Fruit fly (Drosophila melanogaster) whole organism, pupa: ENCODE data around the gene Srrm1.
A peak's percentile ranks its signal among the peaks of the same experiment; 100 is the strongest.

Experiments used
- CG10348 ChIP-seq: fragments of 200-800 bp; sonication (Bioruptor generic); IDR thresholded peaks from 2 replicates; pipeline ENCODE4 v1.3.6; 2022; ENCODE audit warnings: missing biosample characterization, missing genetic modification characterization
- CG12605 ChIP-seq: fragments of 200-800 bp; sonication (Bioruptor generic); IDR thresholded peaks from 2 replicates; pipeline ENCODE4 v1.3.6; 2022; ENCODE audit warnings: missing biosample characterization, missing genetic modification characterization
- CG13204 ChIP-seq: fragments of 200-800 bp; sonication (Bioruptor generic); optimal IDR thresholded peaks from 2 replicates; lab custom pipeline; 2018; ENCODE audit warnings: missing biosample characterization, mild to moderate bottlenecking, missing genetic modification characterization, moderate library complexity
- CG14655 ChIP-seq: fragments of 200-800 bp; sonication (Bioruptor generic); optimal IDR thresholded peaks from 3 replicates; lab custom pipeline; 2017; ENCODE audit warnings: mild to moderate bottlenecking, missing biosample characterization, missing genetic modification reagents, missing genetic modification characterization
- CG15710 ChIP-seq: fragments of 200-800 bp; sonication (Bioruptor generic); optimal IDR thresholded peaks from 2 replicates; lab custom pipeline; 2018; ENCODE audit warnings: missing biosample characterization, mild to moderate bottlenecking, missing genetic modification characterization, moderate library complexity
- CG17806 ChIP-seq: fragments of 200-800 bp; sonication (Bioruptor generic); optimal IDR thresholded peaks from 2 replicates; lab custom pipeline; 2018; ENCODE audit warnings: missing biosample characterization, mild to moderate bottlenecking, missing genetic modification characterization, moderate library complexity
- CG32121 ChIP-seq: fragments of 200-800 bp; sonication (Bioruptor generic); IDR thresholded peaks from 2 replicates; pipeline ENCODE4 v1.3.6; 2022; ENCODE audit warnings: missing biosample characterization, missing genetic modification characterization
- CG34367 ChIP-seq: fragments of 200-800 bp; sonication (Bioruptor generic); optimal IDR thresholded peaks from 2 replicates; lab custom pipeline; 2018; ENCODE audit warnings: missing biosample characterization, mild to moderate bottlenecking, missing genetic modification characterization
- CG4496 ChIP-seq: fragments of 200-800 bp; sonication (Bioruptor generic); IDR thresholded peaks from 3 replicates; pipeline ENCODE4 v1.3.6; 2022; ENCODE audit warnings: missing biosample characterization, missing genetic modification characterization
- CG8159 ChIP-seq: fragments of 200-800 bp; sonication (Bioruptor generic); optimal IDR thresholded peaks from 3 replicates; lab custom pipeline; 2018; ENCODE audit warnings: missing biosample characterization, mild to moderate bottlenecking, missing genetic modification characterization, moderate library complexity
- CG8301 ChIP-seq: fragments of 200-800 bp; sonication (Bioruptor generic); optimal IDR thresholded peaks from 2 replicates; lab custom pipeline; 2018; ENCODE audit warnings: missing biosample characterization, mild to moderate bottlenecking, missing genetic modification characterization
- CG9948 ChIP-seq: fragments of 200-800 bp; sonication (Bioruptor generic); optimal IDR thresholded peaks from 2 replicates; lab custom pipeline; 2018; ENCODE audit warnings: missing biosample characterization, mild to moderate bottlenecking, missing genetic modification characterization, moderate library complexity
- D1 ChIP-seq: fragments of 200-800 bp; sonication (Bioruptor generic); optimal IDR thresholded peaks from 2 replicates; lab custom pipeline; 2018; ENCODE audit warnings: missing biosample characterization, mild to moderate bottlenecking, missing genetic modification characterization, moderate library complexity
- EcR ChIP-seq: fragments of 200-800 bp; sonication (Bioruptor generic); optimal IDR thresholded peaks from 3 replicates; lab custom pipeline; 2019; ENCODE audit warnings: missing biosample characterization, missing genetic modification characterization, mild to moderate bottlenecking, moderate library complexity, missing genetic modification reagents
- Ets98B ChIP-seq: fragments of 200-800 bp; sonication (Bioruptor generic); IDR thresholded peaks from 2 replicates; pipeline ENCODE4 v1.3.6; 2022; ENCODE audit warnings: missing biosample characterization, missing genetic modification characterization
- Pif1A ChIP-seq: fragments of 200-800 bp; sonication (Bioruptor generic); optimal IDR thresholded peaks from 3 replicates; lab custom pipeline; 2016; ENCODE audit warnings: missing biosample characterization, missing genetic modification characterization
- Pif1B ChIP-seq: fragments of 200-800 bp; sonication (Bioruptor generic); optimal IDR thresholded peaks from 3 replicates; lab custom pipeline; 2016; ENCODE audit warnings: missing biosample characterization, missing genetic modification characterization
- Snoo ChIP-seq: fragments of 200-800 bp; sonication (Bioruptor generic); optimal IDR thresholded peaks from 3 replicates; lab custom pipeline; 2017; ENCODE audit warnings: missing biosample characterization, mild to moderate bottlenecking, missing genetic modification characterization, inconsistent platforms
- fd96Ca ChIP-seq: fragments of 200-800 bp; sonication (Bioruptor generic); IDR thresholded peaks from 3 replicates; pipeline ENCODE4 v1.3.6; 2022; ENCODE audit warnings: missing biosample characterization, missing genetic modification characterization
- gl ChIP-seq: fragments of 200-800 bp; sonication (Bioruptor generic); optimal IDR thresholded peaks from 2 replicates; lab custom pipeline; 2018; ENCODE audit warnings: missing biosample characterization, mild to moderate bottlenecking, missing genetic modification characterization
- rn ChIP-seq: fragments of 200-800 bp; sonication (Bioruptor generic); IDR thresholded peaks from 2 replicates; pipeline ENCODE4 v1.3.6; 2022; ENCODE audit warnings: missing biosample characterization, missing genetic modification characterization

Gene Srrm1

dm6 chr3L:13015823-13016465, 20.7 kb upstream of the Srrm1 start, which contains the start of gene CG11267:
Gene CG11267, plus strand, starts transcription at chr3L:13016050.
- TF ChIP-seq rn (GFP tag; lab: Robert Waterston, UW) (peak; percentile 86), CG13204 (GFP tag; lab: Kevin White, UChicago) (no peak), CG4496 (GFP tag; lab: Robert Waterston, UW) (peak; percentile 96), Pif1B (GFP tag; lab: Kevin White, UChicago) (peak; percentile 73), CG10348 (peak; percentile 76), fd96Ca (GFP tag; lab: Robert Waterston, UW) (peak; percentile 55; the same call in 2 of the 3 replicates), gl (tag; lab: Kevin White, UChicago) (peak; percentile 69), D1 (tag; lab: Kevin White, UChicago) (peak; percentile 56), CG34367 (tag; lab: Kevin White, UChicago) (peak; percentile 79), Snoo (tag; lab: Kevin White, UChicago) (peak; percentile 77), Ets98B (GFP tag; lab: Robert Waterston, UW) (peak; percentile 94), Pif1A (GFP tag; lab: Kevin White, UChicago) (peak; percentile 84), CG32121 (GFP tag; lab: Robert Waterston, UW) (peak; percentile 84), CG8159 (peak; percentile 89), CG8301 (peak; percentile 88), CG14655 (GFP tag; lab: Kevin White, UChicago) (peak; percentile 90), CG12605 (GFP tag; lab: Robert Waterston, UW) (peak; percentile 84), EcR (GFP tag; lab: Kevin White, UChicago) (peak; percentile 82), CG15710 (tag; lab: Kevin White, UChicago) (peak; percentile 79), CG17806 (tag; lab: Kevin White, UChicago) (peak; percentile 88), CG9948 (tag; lab: Kevin White, UChicago) (peak; percentile 83)

dm6 chr3L:13017803-13018324, 18.8 kb upstream of the Srrm1 start, which contains the start of the genes mRpL20 and Icmt:
Gene mRpL20, minus strand, starts transcription at chr3L:13017867.
Gene Icmt, plus strand, starts transcription at chr3L:13018266.
- TF ChIP-seq CG15710 (tag; lab: Kevin White, UChicago) (peak; percentile 98), CG12605 (GFP tag; lab: Robert Waterston, UW) (peak; percentile 97), fd96Ca (GFP tag; lab: Robert Waterston, UW) (peak; percentile 66; the same call in 1 of the 3 replicates), CG34367 (tag; lab: Kevin White, UChicago) (peak; percentile 93), CG17806 (tag; lab: Kevin White, UChicago) (peak; percentile 87), CG9948 (tag; lab: Kevin White, UChicago) (peak; percentile 88), CG8301 (peak; percentile 83), CG10348 (peak; percentile 82), EcR (GFP tag; lab: Kevin White, UChicago) (peak; percentile 38), rn (GFP tag; lab: Robert Waterston, UW) (peak; percentile 90), Snoo (tag; lab: Kevin White, UChicago) (peak; percentile 97), CG8159 (peak; percentile 90), Ets98B (GFP tag; lab: Robert Waterston, UW) (peak; percentile 94), CG14655 (GFP tag; lab: Kevin White, UChicago) (peak; percentile 88), gl (tag; lab: Kevin White, UChicago) (peak; percentile 41), CG32121 (GFP tag; lab: Robert Waterston, UW) (peak; percentile 98), D1 (tag; lab: Kevin White, UChicago) (peak; percentile 72), CG4496 (GFP tag; lab: Robert Waterston, UW) (peak; percentile 98), Pif1A (GFP tag; lab: Kevin White, UChicago) (peak; percentile 82), CG13204 (GFP tag; lab: Kevin White, UChicago) (peak; percentile 74), Pif1B (GFP tag; lab: Kevin White, UChicago) (peak; percentile 82)

DNA sequence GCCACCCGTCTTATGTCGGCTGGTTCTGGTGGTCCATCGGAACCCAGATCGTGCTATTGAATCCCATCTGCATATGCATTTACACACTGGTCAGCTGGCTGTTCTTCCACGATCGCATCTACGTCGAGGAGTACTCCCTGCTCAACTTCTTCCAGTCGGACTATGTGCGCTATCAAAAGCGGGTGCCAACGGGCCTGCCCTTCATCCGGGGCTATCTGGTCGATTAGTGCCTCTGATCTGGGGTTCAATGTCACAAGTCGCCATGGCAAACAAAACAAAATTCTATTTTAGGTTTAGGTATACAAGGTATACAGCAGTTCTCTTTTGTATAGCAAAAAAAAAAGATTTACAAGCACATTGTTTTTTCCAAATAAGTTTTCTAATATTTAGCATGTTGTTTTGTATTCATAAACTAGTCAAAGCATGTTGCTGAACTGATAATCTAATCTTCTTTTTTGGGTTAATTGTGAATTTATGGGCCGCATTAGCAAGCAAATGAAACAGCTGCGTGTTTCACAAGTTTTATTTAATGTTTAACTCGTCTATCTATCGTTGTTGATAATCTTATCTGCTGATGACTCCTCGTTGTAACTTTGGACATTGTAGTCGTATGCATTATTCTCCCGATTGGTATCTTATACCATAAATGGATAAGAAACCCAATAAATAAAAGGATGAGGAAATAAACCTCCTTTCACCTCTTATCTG, 17.2 kb upstream of the Srrm1 start:
- no peak for TF ChIP-seq rn (GFP tag; lab: Robert Waterston, UW)
- no peak for TF ChIP-seq CG9948 (tag; lab: Kevin White, UChicago)
- no peak for TF ChIP-seq EcR (GFP tag; lab: Kevin White, UChicago)
- TF ChIP-seq CG8301 = no peak
- no peak for TF ChIP-seq gl (tag; lab: Kevin White, UChicago)
- TF ChIP-seq CG15710 (tag; lab: Kevin White, UChicago) = no peak
- TF ChIP-seq CG4496 (GFP tag; lab: Robert Waterston, UW) = no peak
- TF ChIP-seq CG8159 = no peak
- TF ChIP-seq Ets98B (GFP tag; lab: Robert Waterston, UW) = no peak
- no peak for TF ChIP-seq CG13204 (GFP tag; lab: Kevin White, UChicago)
- no peak for TF ChIP-seq CG34367 (tag; lab: Kevin White, UChicago)
- TF ChIP-seq, all 21 proteins: peak for 0

DNA sequence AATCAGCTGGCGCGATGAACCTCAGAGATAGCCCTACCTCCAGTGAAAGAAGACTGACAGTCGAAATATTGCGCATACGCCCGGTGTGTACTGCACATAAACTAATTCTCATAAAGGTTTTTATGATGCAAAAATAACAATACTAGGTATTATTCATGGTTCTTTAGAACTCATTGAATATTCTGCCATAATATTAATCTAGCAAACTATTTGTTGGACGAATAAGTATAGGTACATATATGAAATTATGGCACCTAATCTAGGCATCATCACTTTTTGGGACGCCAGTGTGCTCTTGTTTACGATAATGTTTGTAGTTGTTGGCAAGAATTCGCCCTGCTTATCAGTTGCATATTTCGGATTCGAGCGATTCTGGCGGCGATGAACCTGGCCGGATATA, 14.9 kb upstream of the Srrm1 start:
- TF ChIP-seq CG14655 (GFP tag; lab: Kevin White, UChicago) (no peak), Pif1B (GFP tag; lab: Kevin White, UChicago) (no peak), CG4496 (GFP tag; lab: Robert Waterston, UW) (peak; percentile 56; the same call in 1 of the 3 replicates), EcR (GFP tag; lab: Kevin White, UChicago) (peak; percentile 13), Snoo (tag; lab: Kevin White, UChicago) (peak; percentile 58), Pif1A (GFP tag; lab: Kevin White, UChicago) (peak; percentile 7), CG10348 (no peak), CG17806 (tag; lab: Kevin White, UChicago) (peak; percentile 11)
